Fruit fly (Drosophila melanogaster) whole organism, embryonic: ENCODE results near the gene Grasp65.

Experiments used
- Aef1 ChIP-seq: fragments of 200-800 bp; sonication (Bioruptor generic); IDR thresholded peaks from 3 replicates; pipeline ENCODE4 v1.3.6; 2022; ENCODE audit warnings: missing biosample characterization, missing genetic modification characterization
- CG1024 ChIP-seq: fragments of 200-800 bp; sonication (Bioruptor generic); IDR thresholded peaks from 2 replicates; pipeline ENCODE4 v1.3.6; 2022; ENCODE audit warnings: missing biosample characterization, missing genetic modification characterization
- CG10267 ChIP-seq: fragments of 200-800 bp; sonication (Bioruptor generic); optimal IDR thresholded peaks from 2 replicates; lab custom pipeline; 2018; ENCODE audit warnings: missing biosample characterization, mild to moderate bottlenecking, missing genetic modification characterization, moderate library complexity
- CG10321 ChIP-seq: fragments of 200-800 bp; sonication (Bioruptor generic); IDR thresholded peaks from 2 replicates; pipeline ENCODE4 v1.3.6; 2022; ENCODE audit warnings: missing biosample characterization, missing genetic modification characterization
- CG10431 ChIP-seq: fragments of 200-800 bp; sonication (Bioruptor generic); optimal IDR thresholded peaks from 3 replicates; lab custom pipeline; 2018; ENCODE audit warnings: missing biosample characterization, mild to moderate bottlenecking, missing genetic modification characterization
- CG10543 ChIP-seq: fragments of 200-800 bp; sonication (Bioruptor generic); optimal IDR thresholded peaks from 3 replicates; lab custom pipeline; 2017; ENCODE audit warnings: missing biosample characterization, mild to moderate bottlenecking, missing genetic modification characterization, moderate library complexity
- CG10654 ChIP-seq: fragments of 200-800 bp; sonication (Bioruptor generic); optimal IDR thresholded peaks from 2 replicates; lab custom pipeline; 2016; ENCODE audit warnings: missing biosample characterization, missing genetic modification characterization
- CG11247 ChIP-seq: fragments of 200-800 bp; sonication (Bioruptor generic); IDR thresholded peaks from 2 replicates; pipeline ENCODE4 v1.3.6; 2022; ENCODE audit warnings: missing biosample characterization, missing genetic modification characterization
- CG12942 ChIP-seq: fragments of 200-800 bp; sonication (Bioruptor generic); optimal IDR thresholded peaks from 3 replicates; lab custom pipeline; 2016; ENCODE audit warnings: missing biosample characterization, missing genetic modification characterization
- CG13287 ChIP-seq: fragments of 200-800 bp; sonication (Bioruptor generic); IDR thresholded peaks from 2 replicates; pipeline ENCODE4 v1.3.6; 2022; ENCODE audit warnings: missing biosample characterization, missing genetic modification characterization; ENCODE audit not compliant: partially characterized antibody
- CG14014 ChIP-seq: fragments of 200-800 bp; sonication (Bioruptor generic); IDR thresholded peaks from 2 replicates; pipeline ENCODE4 v1.3.6; 2022; ENCODE audit warnings: missing biosample characterization, missing genetic modification characterization
- CG14667 ChIP-seq: fragments of 200-800 bp; sonication (Bioruptor generic); IDR thresholded peaks from 2 replicates; pipeline ENCODE4 v1.3.6; 2022; ENCODE audit warnings: missing biosample characterization, missing genetic modification characterization
- CG15696 ChIP-seq: fragments of 200-800 bp; sonication (Bioruptor generic); optimal IDR thresholded peaks from 2 replicates; lab custom pipeline; 2019; ENCODE audit warnings: missing biosample characterization, mild to moderate bottlenecking, missing genetic modification characterization, moderate library complexity
- CG1602 ChIP-seq: fragments of 200-800 bp; sonication (Bioruptor generic); optimal IDR thresholded peaks from 3 replicates; lab custom pipeline; 2016; ENCODE audit warnings: missing biosample characterization, missing genetic modification characterization
- CG18476 ChIP-seq: fragments of 200-800 bp; sonication (Bioruptor generic); optimal IDR thresholded peaks from 2 replicates; lab custom pipeline; 2016; ENCODE audit warnings: missing biosample characterization, mild to moderate bottlenecking, missing genetic modification characterization
- CG2116 ChIP-seq: fragments of 200-800 bp; sonication (Bioruptor generic); optimal IDR thresholded peaks from 3 replicates; lab custom pipeline; 2018; ENCODE audit warnings: missing biosample characterization, mild to moderate bottlenecking, missing genetic modification characterization
- CG3281 ChIP-seq: fragments of 200-800 bp; sonication (Bioruptor generic); optimal IDR thresholded peaks from 3 replicates; lab custom pipeline; 2017; ENCODE audit warnings: missing biosample characterization, mild to moderate bottlenecking, missing genetic modification characterization
- CG34224 ChIP-seq: fragments of 200-800 bp; sonication (Bioruptor generic); IDR thresholded peaks from 3 replicates; pipeline ENCODE4 v1.3.6; 2022; ENCODE audit warnings: missing biosample characterization, missing genetic modification characterization; ENCODE audit not compliant: partially characterized antibody
- CG4820 ChIP-seq: fragments of 200-800 bp; sonication (Bioruptor generic); optimal IDR thresholded peaks from 3 replicates; lab custom pipeline; 2016; ENCODE audit warnings: missing biosample characterization, missing genetic modification characterization
- CG5245 ChIP-seq: fragments of 200-800 bp; sonication (Bioruptor generic); optimal IDR thresholded peaks from 3 replicates; lab custom pipeline; 2016; ENCODE audit warnings: missing biosample characterization, missing genetic modification characterization
- CG6854 ChIP-seq: fragments of 200-800 bp; sonication (Bioruptor generic); optimal IDR thresholded peaks from 3 replicates; lab custom pipeline; 2017; ENCODE audit warnings: missing biosample characterization, mild to moderate bottlenecking, missing genetic modification characterization
- CG9215 ChIP-seq: fragments of 200-800 bp; sonication (Bioruptor generic); IDR thresholded peaks from 2 replicates; pipeline ENCODE4 v1.3.6; 2022; ENCODE audit warnings: missing biosample characterization, missing genetic modification characterization
- CG9876 ChIP-seq: fragments of 200-800 bp; sonication (Bioruptor generic); optimal IDR thresholded peaks from 2 replicates; lab custom pipeline; 2016; ENCODE audit warnings: missing biosample characterization, missing genetic modification characterization
- CHES-1-like ChIP-seq: fragments of 200-800 bp; sonication (Bioruptor generic); optimal IDR thresholded peaks from 2 replicates; lab custom pipeline; 2016; ENCODE audit warnings: missing biosample characterization, missing genetic modification characterization
- Elba2 ChIP-seq: fragments of 200-800 bp; sonication (Bioruptor generic); optimal IDR thresholded peaks from 3 replicates; lab custom pipeline; 2016; ENCODE audit warnings: missing biosample characterization, missing genetic modification characterization
- Hr3 ChIP-seq: fragments of 200-800 bp; sonication (Bioruptor generic); optimal IDR thresholded peaks from 3 replicates; lab custom pipeline; 2016; ENCODE audit warnings: missing biosample characterization, missing genetic modification characterization
- Hr39 ChIP-seq: fragments of >200 bp; optimal IDR thresholded peaks from 2 replicates; lab custom pipeline; 2017
- Myb ChIP-seq: fragments of 200-800 bp; sonication (Bioruptor generic); optimal IDR thresholded peaks from 2 replicates; lab custom pipeline; 2016; ENCODE audit warnings: missing biosample characterization, missing genetic modification characterization
- NFAT ChIP-seq: fragments of 200-800 bp; sonication (Bioruptor generic); IDR thresholded peaks from 2 replicates; pipeline ENCODE4 v1.3.6; 2022; ENCODE audit warnings: missing biosample characterization, missing genetic modification characterization
- Nf-YA ChIP-seq: fragments of 200-800 bp; sonication (Bioruptor generic); IDR thresholded peaks from 2 replicates; pipeline ENCODE4 v1.3.6; 2022; ENCODE audit warnings: missing biosample characterization, missing genetic modification characterization
- Side ChIP-seq: fragments of 200-800 bp; sonication (Bioruptor generic); optimal IDR thresholded peaks from 2 replicates; lab custom pipeline; 2016; ENCODE audit warnings: missing biosample characterization, missing genetic modification characterization
- Sin3A ChIP-seq: fragments of >200 bp; optimal IDR thresholded peaks from 2 replicates; lab custom pipeline; 2018
- az2 ChIP-seq: fragments of 200-800 bp; sonication (Bioruptor generic); optimal IDR thresholded peaks from 3 replicates; lab custom pipeline; 2016; ENCODE audit warnings: missing biosample characterization, missing genetic modification characterization
- caup ChIP-seq: fragments of 200-800 bp; sonication (Bioruptor generic); optimal IDR thresholded peaks from 3 replicates; lab custom pipeline; 2017; ENCODE audit warnings: missing biosample characterization, mild to moderate bottlenecking, missing genetic modification characterization, moderate library complexity; ENCODE audit not compliant: severe bottlenecking
- dm ChIP-seq: fragments of 200-800 bp; sonication (Bioruptor generic); optimal IDR thresholded peaks from 3 replicates; lab custom pipeline; 2016; ENCODE audit warnings: missing biosample characterization, missing genetic modification characterization
- dmrt99B ChIP-seq: fragments of 200-800 bp; sonication (Bioruptor generic); optimal IDR thresholded peaks from 2 replicates; lab custom pipeline; 2018; ENCODE audit warnings: missing biosample characterization, mild to moderate bottlenecking, missing genetic modification characterization, moderate library complexity
- eyg ChIP-seq: fragments of 200-800 bp; sonication (Bioruptor generic); optimal IDR thresholded peaks from 3 replicates; lab custom pipeline; 2016; ENCODE audit warnings: missing biosample characterization, missing genetic modification characterization
- hkb ChIP-seq, 2 experiments: fragments of 200-800 bp in 1 of 2; fragments of >200 bp in 1 of 2; sonication (Bioruptor generic) in 1 of 2; IDR thresholded peaks in 1 of 2; optimal IDR thresholded peaks in 1 of 2; 2 replicates each; pipeline versions ENCODE4 v1.3.6 to Lab custom; 2017 to 2022; ENCODE audit warnings: missing biosample characterization in 1 of 2, missing genetic modification characterization in 1 of 2
- inv ChIP-seq: fragments of 200-800 bp; sonication (Bioruptor generic); IDR thresholded peaks from 2 replicates; pipeline ENCODE4 v1.3.6; 2022; ENCODE audit warnings: missing biosample characterization, missing genetic modification characterization; ENCODE audit not compliant: partially characterized antibody
- jumu ChIP-seq: fragments of 200-800 bp; sonication (Bioruptor generic); optimal IDR thresholded peaks from 3 replicates; lab custom pipeline; 2016; ENCODE audit warnings: missing biosample characterization, missing genetic modification characterization
- klu ChIP-seq: fragments of 200-800 bp; sonication (Bioruptor generic); IDR thresholded peaks from 2 replicates; pipeline ENCODE4 v1.3.6; 2022; ENCODE audit warnings: missing biosample characterization, missing genetic modification characterization
- knrl ChIP-seq: fragments of 200-800 bp; sonication (Bioruptor generic); IDR thresholded peaks from 3 replicates; pipeline ENCODE4 v1.3.6; 2022; ENCODE audit warnings: missing biosample characterization, missing genetic modification characterization; ENCODE audit not compliant: partially characterized antibody
- luna ChIP-seq: fragments of 200-800 bp; sonication (Bioruptor generic); optimal IDR thresholded peaks from 2 replicates; lab custom pipeline; 2016; ENCODE audit warnings: missing biosample characterization, missing genetic modification characterization
- maf-S ChIP-seq: fragments of 200-800 bp; sonication (Bioruptor generic); optimal IDR thresholded peaks from 2 replicates; lab custom pipeline; 2016; ENCODE audit warnings: missing biosample characterization, missing genetic modification characterization
- mld ChIP-seq: fragments of 200-800 bp; sonication (Bioruptor generic); IDR thresholded peaks from 3 replicates; pipeline ENCODE4 v1.3.6; 2022; ENCODE audit warnings: missing biosample characterization, missing genetic modification characterization; ENCODE audit not compliant: partially characterized antibody
- pfk ChIP-seq: fragments of 200-800 bp; sonication (Bioruptor generic); optimal IDR thresholded peaks from 2 replicates; lab custom pipeline; 2018; ENCODE audit warnings: missing biosample characterization, mild to moderate bottlenecking, missing genetic modification characterization, moderate library complexity
- pum ChIP-seq: fragments of 200-800 bp; sonication (Bioruptor generic); optimal IDR thresholded peaks from 2 replicates; lab custom pipeline; 2016; ENCODE audit warnings: missing biosample characterization, missing genetic modification characterization
- sens ChIP-seq: fragments of 200-800 bp; sonication (Bioruptor generic); peaks from one replicate; lab custom pipeline; 2016; ENCODE audit warnings: missing biosample characterization, missing genetic modification characterization
- tx ChIP-seq: fragments of 200-800 bp; sonication (Bioruptor generic); optimal IDR thresholded peaks from 2 replicates; lab custom pipeline; 2016; ENCODE audit warnings: missing biosample characterization, missing genetic modification characterization
- zen ChIP-seq: fragments of 200-800 bp; sonication (Bioruptor generic); optimal IDR thresholded peaks from 3 replicates; lab custom pipeline; 2018; ENCODE audit warnings: missing biosample characterization, mild to moderate bottlenecking, missing genetic modification characterization, moderate library complexity

Grasp65 gene

DNA sequence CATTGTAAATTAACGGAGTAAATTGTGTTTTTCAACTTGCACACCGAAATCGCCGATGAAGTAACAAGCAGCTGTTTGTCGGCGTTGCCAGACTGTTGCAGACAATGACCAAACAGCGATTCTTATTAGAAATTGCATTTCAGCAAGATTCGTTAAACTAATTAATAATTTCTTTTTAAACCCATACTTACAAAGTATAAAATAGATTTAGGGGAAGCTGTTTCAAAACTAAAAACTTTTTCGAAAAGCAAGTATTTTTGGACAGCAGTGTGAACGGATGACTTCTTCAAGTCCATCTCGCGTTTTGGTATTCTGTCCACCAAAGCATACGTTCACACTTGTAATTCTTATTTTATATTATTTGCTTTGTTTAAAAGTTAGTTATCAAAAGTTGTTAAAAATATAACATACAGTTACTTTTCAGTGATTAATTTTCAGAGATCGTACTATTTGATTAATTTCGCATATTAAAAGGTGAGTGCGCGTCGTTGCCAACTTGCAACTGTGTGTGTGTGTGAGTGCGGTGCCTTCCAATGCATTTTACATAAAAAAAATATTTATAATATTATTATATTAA lies 3.8 kb downstream of the Grasp65 start, which contains the start of the genes CG8004 and RhoGDI (continued):
- TF ChIP-seq CG34224 (no peak), Elba2 (GFP tag; lab: Kevin White, UChicago) (peak; percentile 94), az2 (peak; percentile 63), luna (no peak), maf-S (GFP tag; lab: Kevin White, UChicago) (peak; percentile 61), tx (peak; percentile 60), dmrt99B (tag; lab: Kevin White, UChicago) (peak; percentile 37), CG11247 (GFP tag; lab: Robert Waterston, UW) (peak; percentile 38; the same call in 1 of the 2 replicates), sens (GFP tag; lab: Kevin White, UChicago) (peak; percentile 95), jumu (GFP tag; lab: Kevin White, UChicago) (peak; percentile 66), Hr3 (GFP tag; lab: Kevin White, UChicago) (peak; percentile 70), hkb (optimal IDR thresholded peaks at IDR 0.05; lab: Kevin White, UChicago) (no peak), hkb (GFP tag; IDR thresholded peaks at IDR 0.05; lab: Robert Waterston, UW) (peak; percentile 49; the same call in 1 of the 2 replicates), NFAT (peak; percentile 35; the same call in 1 of the 2 replicates), CG1602 (GFP tag; lab: Kevin White, UChicago) (peak; percentile 63), pfk (GFP tag; lab: Kevin White, UChicago) (no peak), dm (peak; percentile 28), zen (peak; percentile 69), CG10267 (tag; lab: Kevin White, UChicago) (peak; percentile 78), CG15696 (tag; lab: Kevin White, UChicago) (peak; percentile 56), klu (GFP tag; lab: Robert Waterston, UW) (no peak), inv (no peak), Side (GFP tag; lab: Kevin White, UChicago) (peak; percentile 69), CG2116 (GFP tag; lab: Kevin White, UChicago) (peak; percentile 74), CG6854 (GFP tag; lab: Kevin White, UChicago) (no peak), Sin3A (lab: Kevin White, UChicago) (peak; percentile 72), CG10654 (GFP tag; lab: Kevin White, UChicago) (peak; percentile 60), CG12942 (peak; percentile 9), knrl (GFP tag; lab: Robert Waterston, UW) (no peak), CG3281 (GFP tag; lab: Kevin White, UChicago) (peak; percentile 48), eyg (GFP tag; lab: Kevin White, UChicago) (peak; percentile 23), caup (peak; percentile 29), CG18476 (GFP tag; lab: Kevin White, UChicago) (peak; percentile 74), mld (GFP tag; lab: Robert Waterston, UW) (no peak), CG9876 (GFP tag; lab: Kevin White, UChicago) (peak; percentile 14), CG13287 (GFP tag; lab: Robert Waterston, UW) (peak; percentile 60; the same call in 1 of the 2 replicates), Hr39 (lab: Kevin White, UChicago) (no peak), CG14667 (0 out of 2 replicates have a peak, but pooled peaks have one; percentile 14), Nf-YA (no peak), pum (GFP tag; lab: Kevin White, UChicago) (peak; percentile 61), CG10321 (GFP tag; lab: Robert Waterston, UW) (no peak), CG5245 (peak; percentile 30), Myb (GFP tag; lab: Kevin White, UChicago) (peak; percentile 32), CG9215 (GFP tag; lab: Robert Waterston, UW) (peak; percentile 47), CG10431 (GFP tag; lab: Kevin White, UChicago) (no peak), Aef1 (GFP tag; lab: Robert Waterston, UW) (no peak), CHES-1-like (GFP tag; lab: Kevin White, UChicago) (peak; percentile 52), CG14014 (GFP tag; lab: Robert Waterston, UW) (peak; percentile 59), CG10543 (peak; percentile 7), CG4820 (GFP tag; lab: Kevin White, UChicago) (peak; percentile 53), CG1024 (GFP tag; lab: Robert Waterston, UW) (peak; percentile 59; the same call in 1 of the 2 replicates)
